Worm (Caenorhabditis elegans) whole organism, L3 larva: ENCODE measurements around the gene sre-49.

Experiments used
- R02D3.7 ChIP-seq: fragments of 150-350 bp; optimal IDR thresholded peaks from 2 replicates; lab custom pipeline; 2014; ENCODE audit warnings: missing biosample characterization, missing genetic modification characterization
- ZK546.5 ChIP-seq: sonication (generic microtip); optimal IDR thresholded peaks from 2 replicates; lab custom pipeline; 2017; ENCODE audit warnings: missing biosample characterization, missing genetic modification characterization
- aly-2 ChIP-seq: fragments of 150-350 bp; optimal IDR thresholded peaks from 2 replicates; lab custom pipeline; 2014; ENCODE audit warnings: missing biosample characterization, missing genetic modification characterization
- ama-1 ChIP-seq: fragments of 150-350 bp; optimal IDR thresholded peaks from 2 replicates; lab custom pipeline; 2018
- ceh-16 ChIP-seq: sonication (generic microtip); optimal IDR thresholded peaks from 2 replicates; lab custom pipeline; 2017; ENCODE audit warnings: missing biosample characterization, missing genetic modification characterization
- ceh-28 ChIP-seq: fragments of 150-350 bp; optimal IDR thresholded peaks from 2 replicates; lab custom pipeline; 2014; ENCODE audit warnings: missing biosample characterization, missing genetic modification reagents, missing genetic modification characterization
- ceh-82 ChIP-seq: fragments of 150-350 bp; optimal IDR thresholded peaks from 2 replicates; lab custom pipeline; 2014; ENCODE audit warnings: missing biosample characterization, missing genetic modification characterization
- ceh-9 ChIP-seq: sonication (generic microtip); optimal IDR thresholded peaks from 2 replicates; lab custom pipeline; 2018; ENCODE audit warnings: missing biosample characterization, missing genetic modification characterization
- daf-12 ChIP-seq: fragments of 150-350 bp; optimal IDR thresholded peaks from 2 replicates; lab custom pipeline; 2014; ENCODE audit warnings: missing biosample characterization, missing genetic modification reagents, missing genetic modification characterization
- egl-27 ChIP-seq: sonication (generic microtip); optimal IDR thresholded peaks from 4 replicates; lab custom pipeline; 2017; ENCODE audit warnings: missing biosample characterization, missing genetic modification reagents, missing genetic modification characterization
- egl-5 ChIP-seq: fragments of 150-350 bp; optimal IDR thresholded peaks from 2 replicates; lab custom pipeline; 2017; ENCODE audit warnings: missing biosample characterization, missing genetic modification reagents, missing genetic modification characterization, inconsistent platforms
- elt-1 ChIP-seq: fragments of 150-350 bp; optimal IDR thresholded peaks from 2 replicates; lab custom pipeline; 2014; ENCODE audit warnings: missing biosample characterization, missing genetic modification characterization
- elt-2 ChIP-seq: sonication (generic microtip); optimal IDR thresholded peaks from 2 replicates; lab custom pipeline; 2016; ENCODE audit warnings: missing genetic modification reagents, mild to moderate bottlenecking, missing genetic modification characterization, missing compliant biosample characterization
- elt-3 ChIP-seq, 3 experiments: fragments of 150-350 bp in 1 of 3; sonication (generic microtip) in 2 of 3; optimal IDR thresholded peaks; 2 replicates in 2 of 3; 4 replicates in 1 of 3; lab custom pipeline; 2014 to 2017; ENCODE audit warnings: missing biosample characterization in 3 of 3, missing genetic modification characterization in 3 of 3
- eor-1 ChIP-seq, 2 experiments: fragments of 150-350 bp; optimal IDR thresholded peaks; 2 replicates each; lab custom pipeline; 2014 to 2018; ENCODE audit warnings: missing biosample characterization in 2 of 2, missing genetic modification characterization in 2 of 2
- fkh-10 ChIP-seq: sonication (generic microtip); optimal IDR thresholded peaks from 2 replicates; lab custom pipeline; 2017; ENCODE audit warnings: missing biosample characterization, missing genetic modification reagents, missing genetic modification characterization
- fkh-2 ChIP-seq: fragments of 150-350 bp; optimal IDR thresholded peaks from 2 replicates; lab custom pipeline; 2014; ENCODE audit warnings: missing biosample characterization, missing genetic modification reagents, missing genetic modification characterization
- fos-1 ChIP-seq: fragments of 150-350 bp; optimal IDR thresholded peaks from 2 replicates; lab custom pipeline; 2014; ENCODE audit warnings: missing biosample characterization, missing genetic modification characterization
- hmg-11 ChIP-seq: sonication (generic microtip); optimal IDR thresholded peaks from 2 replicates; lab custom pipeline; 2016; ENCODE audit warnings: missing genetic modification characterization, missing compliant biosample characterization
- jun-1 ChIP-seq: fragments of 150-350 bp; optimal IDR thresholded peaks from 2 replicates; lab custom pipeline; 2014; ENCODE audit warnings: missing biosample characterization, missing genetic modification reagents, missing genetic modification characterization
- lin-15B ChIP-seq: fragments of 150-350 bp; optimal IDR thresholded peaks from 2 replicates; lab custom pipeline; 2014; ENCODE audit warnings: missing biosample characterization, missing genetic modification characterization
- lin-39 ChIP-seq: fragments of 150-350 bp; optimal IDR thresholded peaks from 2 replicates; lab custom pipeline; 2018; ENCODE audit warnings: missing biosample characterization, missing genetic modification reagents, missing genetic modification characterization
- lsy-12 ChIP-seq: sonication (generic microtip); optimal IDR thresholded peaks from 2 replicates; lab custom pipeline; 2016; ENCODE audit warnings: mild to moderate bottlenecking, missing genetic modification characterization, missing compliant biosample characterization
- mdl-1 ChIP-seq: fragments of 150-350 bp; optimal IDR thresholded peaks from 2 replicates; lab custom pipeline; 2014; ENCODE audit warnings: missing biosample characterization, missing genetic modification characterization
- mml-1 ChIP-seq: fragments of 150-350 bp; sonication (generic microtip); optimal IDR thresholded peaks from 3 replicates; lab custom pipeline; 2014; ENCODE audit warnings: missing biosample characterization, missing genetic modification characterization
- nfya-1 ChIP-seq: sonication (generic microtip); optimal IDR thresholded peaks from 2 replicates; lab custom pipeline; 2017; ENCODE audit warnings: missing genetic modification characterization, mild to moderate bottlenecking, missing compliant biosample characterization, antibody characterized with exemption, moderate library complexity; ENCODE audit not compliant: insufficient read depth
- nhr-11 ChIP-seq: fragments of 150-350 bp; optimal IDR thresholded peaks from 2 replicates; lab custom pipeline; 2014; ENCODE audit warnings: missing biosample characterization, missing genetic modification characterization
- nhr-12 ChIP-seq: fragments of 150-350 bp; optimal IDR thresholded peaks from 2 replicates; lab custom pipeline; 2014; ENCODE audit warnings: missing biosample characterization, missing genetic modification characterization
- nhr-23 ChIP-seq: fragments of 150-350 bp; optimal IDR thresholded peaks from 2 replicates; lab custom pipeline; 2014; ENCODE audit warnings: missing biosample characterization, missing genetic modification reagents, missing genetic modification characterization
- nhr-237 ChIP-seq: fragments of 150-350 bp; optimal IDR thresholded peaks from 2 replicates; lab custom pipeline; 2014; ENCODE audit warnings: missing biosample characterization, missing genetic modification characterization
- nhr-25 ChIP-seq: sonication (generic microtip); optimal IDR thresholded peaks from 2 replicates; lab custom pipeline; 2017; ENCODE audit warnings: missing biosample characterization, missing genetic modification characterization
- nhr-28 ChIP-seq: fragments of 150-350 bp; optimal IDR thresholded peaks from 2 replicates; lab custom pipeline; 2014; ENCODE audit warnings: missing biosample characterization, missing genetic modification characterization
- nhr-43 ChIP-seq: sonication (generic microtip); optimal IDR thresholded peaks from 2 replicates; lab custom pipeline; 2016; ENCODE audit warnings: mild to moderate bottlenecking, missing genetic modification characterization, missing compliant biosample characterization; ENCODE audit not compliant: poor library complexity, severe bottlenecking
- nhr-67 ChIP-seq: fragments of 150-350 bp; optimal IDR thresholded peaks from 2 replicates; lab custom pipeline; 2014; ENCODE audit warnings: missing biosample characterization, missing genetic modification characterization
- nhr-76 ChIP-seq: fragments of 150-350 bp; sonication (generic microtip); optimal IDR thresholded peaks from 5 replicates; lab custom pipeline; 2014; ENCODE audit warnings: missing biosample characterization, missing genetic modification characterization
- nhr-77 ChIP-seq: fragments of 150-350 bp; optimal IDR thresholded peaks from 2 replicates; lab custom pipeline; 2014; ENCODE audit warnings: missing biosample characterization, missing genetic modification characterization
- pha-4 ChIP-seq: fragments of 150-350 bp; optimal IDR thresholded peaks from 2 replicates; lab custom pipeline; 2014; ENCODE audit warnings: missing biosample characterization, missing genetic modification reagents, missing genetic modification characterization
- pqm-1 ChIP-seq: fragments of 150-350 bp; optimal IDR thresholded peaks from 2 replicates; lab custom pipeline; 2017; ENCODE audit warnings: missing biosample characterization, missing genetic modification characterization, inconsistent platforms
- sea-2 ChIP-seq: fragments of 150-350 bp; sonication (generic microtip); optimal IDR thresholded peaks from 4 replicates; lab custom pipeline; 2014; ENCODE audit warnings: missing biosample characterization, missing genetic modification reagents, missing genetic modification characterization
- skn-1 ChIP-seq: fragments of 150-350 bp; optimal IDR thresholded peaks from 2 replicates; lab custom pipeline; 2014; ENCODE audit warnings: missing biosample characterization, missing genetic modification characterization
- snpc-4 ChIP-seq: fragments of 150-350 bp; optimal IDR thresholded peaks from 2 replicates; lab custom pipeline; 2014; ENCODE audit warnings: missing biosample characterization, missing genetic modification characterization
- tbx-2 ChIP-seq: sonication (generic microtip); optimal IDR thresholded peaks from 2 replicates; lab custom pipeline; 2016; ENCODE audit warnings: mild to moderate bottlenecking, missing genetic modification characterization, missing compliant biosample characterization
- unc-39 ChIP-seq: sonication (generic microtip); optimal IDR thresholded peaks from 4 replicates; lab custom pipeline; 2017; ENCODE audit warnings: missing biosample characterization, missing genetic modification characterization
- unc-62 ChIP-seq: fragments of 150-350 bp; sonication (generic microtip); optimal IDR thresholded peaks from 4 replicates; lab custom pipeline; 2014; ENCODE audit warnings: missing biosample characterization, missing genetic modification reagents, missing genetic modification characterization
- zag-1 ChIP-seq: fragments of 150-350 bp; optimal IDR thresholded peaks from 2 replicates; lab custom pipeline; 2014; ENCODE audit warnings: missing biosample characterization, missing genetic modification characterization
- ztf-11 ChIP-seq: fragments of 150-350 bp; optimal IDR thresholded peaks from 2 replicates; lab custom pipeline; 2014; ENCODE audit warnings: missing biosample characterization, missing genetic modification characterization
- ztf-4 ChIP-seq: fragments of 150-350 bp; optimal IDR thresholded peaks from 2 replicates; lab custom pipeline; 2014; ENCODE audit warnings: missing biosample characterization, missing genetic modification characterization

sre-49 gene

DNA sequence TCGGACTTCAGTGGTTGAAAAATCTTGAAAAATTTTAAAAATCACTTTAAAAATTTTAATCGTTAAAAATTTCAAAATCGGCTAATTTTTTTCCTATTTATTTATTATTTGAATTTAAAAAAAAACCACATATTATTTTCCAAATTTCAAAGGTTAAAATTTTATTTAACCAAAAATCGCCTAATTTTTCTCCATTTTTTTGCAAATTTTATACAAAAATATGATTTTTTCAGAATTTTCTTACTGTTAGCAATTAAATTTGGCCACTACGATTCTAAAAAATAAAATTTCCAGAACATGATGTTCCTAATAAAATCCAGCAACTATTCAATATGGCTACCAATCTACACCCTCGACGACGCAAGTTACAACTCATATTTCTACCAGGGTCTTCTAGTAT, 14.0 kb downstream of the sre-49 start, which contains the start of gene sre-54:
Gene sre-54 (plus strand): TSS at position 301 of the 400 bp plus-strand sequence.
- no peak for TF ChIP-seq lin-15B (tag; lab: Kevin White, UChicago)

DNA sequence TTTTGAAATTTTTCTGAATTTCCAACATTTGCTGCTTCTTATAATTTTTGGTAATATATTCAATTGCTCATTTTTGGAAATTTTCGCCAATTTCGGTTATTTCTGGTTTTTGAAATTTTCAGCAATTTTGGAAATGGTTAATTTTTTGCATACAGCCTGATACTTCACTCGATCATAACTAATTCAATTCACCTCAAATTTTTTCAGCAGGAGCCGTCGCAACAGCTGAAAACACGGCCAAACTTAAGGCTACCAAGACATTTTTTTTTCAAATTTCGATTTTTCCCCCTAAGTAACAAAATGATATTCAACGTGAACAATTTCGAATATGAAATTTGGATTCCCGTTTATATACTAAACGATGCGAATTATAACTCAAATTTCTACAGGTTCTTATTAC, 16.8 kb downstream of the sre-49 start, which contains the start of gene sre-52:
Gene sre-52 (plus strand): TSS at position 301 of the 400 bp plus-strand sequence.
- TF ChIP-seq nhr-76 (tag; lab: Kevin White, UChicago) (no peak), egl-5 (tag; lab: Kevin White, UChicago) (no peak), snpc-4 (tag; lab: Kevin White, UChicago) (no peak), ZK546.5 (tag; lab: Kevin White, UChicago) (no peak), fkh-10 (GFP tag; lab: Kevin White, UChicago) (no peak), R02D3.7 (no peak), unc-39 (no peak), lsy-12 (tag; lab: Kevin White, UChicago) (no peak), nhr-28 (tag; lab: Kevin White, UChicago) (no peak), pqm-1 (no peak), nhr-23 (tag; lab: Kevin White, UChicago) (no peak), nhr-25 (no peak)

DNA sequence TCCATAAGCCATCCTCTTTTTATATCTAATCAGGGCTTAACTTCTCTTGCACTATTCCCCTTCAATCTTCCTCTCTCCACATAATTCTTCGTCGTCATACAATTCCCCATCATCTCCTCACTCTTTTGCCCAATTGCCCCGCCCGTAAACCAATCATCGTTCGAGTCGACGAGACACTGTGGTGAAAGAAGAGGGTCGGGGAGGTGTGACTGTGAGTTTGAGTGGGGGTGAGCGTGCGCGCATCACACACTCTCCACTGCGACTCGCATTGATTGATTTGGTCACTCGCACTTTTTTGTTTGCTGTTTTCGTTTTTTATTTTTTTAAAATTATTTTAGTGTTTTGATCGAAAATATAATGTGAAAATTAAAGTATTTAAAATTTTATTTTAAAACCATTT, 20.5 kb downstream of the sre-49 start:
- TF ChIP-seq fos-1 (no peak), fkh-2 (tag; lab: Kevin White, UChicago) (no peak), mdl-1 (peak; percentile 27), ceh-82 (tag; lab: Kevin White, UChicago) (no peak), fkh-10 (GFP tag; lab: Kevin White, UChicago) (peak; percentile 0), ama-1 (lab: Kevin White, UChicago) (no peak), sea-2 (no peak), egl-27 (tag; lab: Kevin White, UChicago) (no peak), nhr-23 (tag; lab: Kevin White, UChicago) (peak; percentile 62), nhr-76 (tag; lab: Kevin White, UChicago) (no peak), unc-39 (no peak), elt-1 (no peak), elt-3 (tag; optimal IDR thresholded peaks at IDR 0.05; lab: Kevin White, UChicago) (no peak), pha-4 (tag; lab: Kevin White, UChicago) (peak; percentile 83), ceh-16 (tag; lab: Kevin White, UChicago) (no peak), ceh-28 (tag; lab: Kevin White, UChicago) (peak; percentile 91), skn-1 (tag; lab: Kevin White, UChicago) (peak; percentile 67), lsy-12 (tag; lab: Kevin White, UChicago) (no peak), nhr-237 (no peak), unc-62 (GFP tag; lab: Kevin White, UChicago) (no peak), nhr-28 (tag; lab: Kevin White, UChicago) (no peak), mml-1 (tag; lab: Kevin White, UChicago) (no peak), ZK546.5 (tag; lab: Kevin White, UChicago) (no peak), lin-15B (tag; lab: Kevin White, UChicago) (peak; percentile 58), nhr-25 (peak; percentile 63), elt-2 (tag; lab: Kevin White, UChicago) (peak; percentile 43), snpc-4 (tag; lab: Kevin White, UChicago) (peak; percentile 51), daf-12 (no peak), nhr-43 (no peak), lin-39 (tag; lab: Kevin White, UChicago) (peak; percentile 68), hmg-11 (peak; percentile 92), ztf-11 (tag; lab: Kevin White, UChicago) (no peak), tbx-2 (tag; lab: Kevin White, UChicago) (no peak), nhr-12 (no peak), aly-2 (tag; lab: Kevin White, UChicago) (no peak), jun-1 (tag; lab: Kevin White, UChicago) (no peak), R02D3.7 (peak; percentile 34), nhr-67 (tag; lab: Kevin White, UChicago) (no peak), zag-1 (tag; lab: Kevin White, UChicago) (no peak), ceh-9 (tag; lab: Kevin White, UChicago) (no peak), nhr-77 (tag; lab: Kevin White, UChicago) (no peak), pqm-1 (peak; percentile 29), eor-1 (tag; optimal IDR thresholded peaks at IDR 0.05; lab: Kevin White, UChicago) (no peak), ztf-4 (tag; lab: Kevin White, UChicago) (no peak), nhr-11 (tag; lab: Kevin White, UChicago) (no peak), nfya-1 (peak; percentile 100), egl-5 (tag; lab: Kevin White, UChicago) (peak; percentile 80)
